Worm (Caenorhabditis elegans) whole organism, young adult: ENCODE data around the gene nlp-41.

Experiments
- B0035.1 ChIP-seq: sonication (generic microtip); optimal IDR thresholded peaks from 2 replicates; lab custom pipeline; 2016; ENCODE audit warnings: missing genetic modification characterization, mild to moderate bottlenecking, missing compliant biosample characterization, missing genotype, missing genetic modification reagents
- F23B12.7 ChIP-seq: sonication (generic microtip); optimal IDR thresholded peaks from 2 replicates; lab custom pipeline; 2017; ENCODE audit warnings: missing genetic modification characterization, mild to moderate bottlenecking, missing compliant biosample characterization, antibody characterized with exemption, moderate library complexity; ENCODE audit not compliant: insufficient read depth
- F37B4.10 ChIP-seq: fragments of 200-800 bp; sonication (Bioruptor generic); IDR thresholded peaks from 2 replicates; pipeline ENCODE4 v1.3.6; 2022; ENCODE audit warnings: missing genetic modification characterization, missing compliant biosample characterization
- F49E8.2 ChIP-seq: sonication (generic microtip); optimal IDR thresholded peaks from 3 replicates; lab custom pipeline; 2017; ENCODE audit warnings: missing genetic modification characterization, mild to moderate bottlenecking, missing compliant biosample characterization, antibody characterized with exemption, moderate library complexity; ENCODE audit not compliant: insufficient read depth
- F55B11.4 ChIP-seq: sonication (generic microtip); optimal IDR thresholded peaks from 2 replicates; lab custom pipeline; 2016; ENCODE audit warnings: missing compliant biosample characterization, missing genetic modification characterization, borderline replicate concordance; ENCODE audit not compliant: insufficient read depth
- F57C9.4 ChIP-seq: sonication (generic microtip); optimal IDR thresholded peaks from 2 replicates; lab custom pipeline; 2017; ENCODE audit warnings: mild to moderate bottlenecking, missing genetic modification characterization, missing compliant biosample characterization
- K11D2.4 ChIP-seq: fragments of 200-800 bp; sonication (Bioruptor generic); IDR thresholded peaks from 2 replicates; pipeline ENCODE4 v1.3.6; 2022; ENCODE audit warnings: missing genetic modification reagents, missing genetic modification characterization, missing compliant biosample characterization
- Y53F4B.3 ChIP-seq: fragments of 200-800 bp; sonication (Bioruptor generic); IDR thresholded peaks from 2 replicates; pipeline ENCODE4 v1.3.6; 2022; ENCODE audit warnings: missing genetic modification reagents, missing genetic modification characterization, missing compliant biosample characterization
- Y67H2A.10 ChIP-seq: fragments of 200-800 bp; sonication (Bioruptor generic); conservative IDR thresholded peaks from 2 replicates; pipeline ENCODE4 v1.3.6; 2022; ENCODE audit warnings: missing genetic modification reagents, missing genetic modification characterization, missing compliant biosample characterization
- Y95B8A.8 ChIP-seq: fragments of 200-800 bp; sonication (Bioruptor generic); IDR thresholded peaks from 2 replicates; pipeline ENCODE4 v1.3.6; 2022; ENCODE audit warnings: missing genetic modification reagents, missing genetic modification characterization, missing compliant biosample characterization
- aptf-3 ChIP-seq: fragments of 200-800 bp; sonication (Bioruptor generic); IDR thresholded peaks from 2 replicates; pipeline ENCODE4 v1.3.6; 2022; ENCODE audit warnings: missing genetic modification characterization, missing compliant biosample characterization
- bed-1 ChIP-seq: fragments of 200-800 bp; sonication (Bioruptor generic); IDR thresholded peaks from 2 replicates; pipeline ENCODE4 v1.3.6; 2022; ENCODE audit warnings: missing genetic modification reagents, missing genetic modification characterization, missing compliant biosample characterization
- cebp-2 ChIP-seq: fragments of 200-800 bp; sonication (Bioruptor generic); IDR thresholded peaks from 2 replicates; pipeline ENCODE4 v1.3.6; 2022; ENCODE audit warnings: missing genetic modification characterization, missing compliant biosample characterization
- ceh-40 ChIP-seq: fragments of 200-800 bp; sonication (Bioruptor generic); IDR thresholded peaks from 2 replicates; pipeline ENCODE4 v1.3.6; 2022; ENCODE audit warnings: missing genetic modification characterization, missing compliant biosample characterization
- ceh-58 ChIP-seq: fragments of 200-800 bp; sonication (Bioruptor generic); IDR thresholded peaks from 2 replicates; pipeline ENCODE4 v1.3.6; 2022; ENCODE audit warnings: missing genetic modification characterization, missing compliant biosample characterization
- egl-18 ChIP-seq: fragments of 200-800 bp; sonication (Bioruptor generic); IDR thresholded peaks from 2 replicates; pipeline ENCODE4 v1.3.6; 2022; ENCODE audit warnings: missing genetic modification reagents, missing genetic modification characterization, missing compliant biosample characterization
- egl-44 ChIP-seq: fragments of 200-800 bp; sonication (Bioruptor generic); IDR thresholded peaks from 2 replicates; pipeline ENCODE4 v1.3.6; 2022; ENCODE audit warnings: missing genetic modification reagents, missing genetic modification characterization, missing compliant biosample characterization
- egrh-3 ChIP-seq: fragments of 200-800 bp; sonication (Bioruptor generic); IDR thresholded peaks from 2 replicates; pipeline ENCODE4 v1.3.6; 2022; ENCODE audit warnings: missing genetic modification reagents, missing genetic modification characterization, missing compliant biosample characterization
- fkh-3 ChIP-seq: sonication (generic microtip); optimal IDR thresholded peaks from 2 replicates; lab custom pipeline; 2016; ENCODE audit warnings: mild to moderate bottlenecking, missing genetic modification characterization, missing compliant biosample characterization
- gei-17 ChIP-seq: fragments of 200-800 bp; sonication (Bioruptor generic); optimal IDR thresholded peaks from 2 replicates; lab custom pipeline; 2018; ENCODE audit warnings: mild to moderate bottlenecking, missing genetic modification characterization, missing compliant biosample characterization
- hlh-12 ChIP-seq: sonication (generic microtip); optimal IDR thresholded peaks from 2 replicates; lab custom pipeline; 2016; ENCODE audit warnings: missing genetic modification characterization, missing compliant biosample characterization
- lag-1 ChIP-seq: fragments of 200-800 bp; sonication (Bioruptor generic); IDR thresholded peaks from 2 replicates; pipeline ENCODE4 v1.3.6; 2022; ENCODE audit warnings: missing genetic modification reagents, missing genetic modification characterization, missing compliant biosample characterization
- let-526 ChIP-seq: fragments of 200-800 bp; sonication (Bioruptor generic); IDR thresholded peaks from 2 replicates; pipeline ENCODE4 v1.3.6; 2022; ENCODE audit warnings: missing genetic modification reagents, missing genetic modification characterization, missing compliant biosample characterization
- lin-26 ChIP-seq: fragments of 200-800 bp; sonication (Bioruptor generic); IDR thresholded peaks from 2 replicates; pipeline ENCODE4 v1.3.6; 2022; ENCODE audit warnings: missing genetic modification reagents, missing genetic modification characterization, missing compliant biosample characterization
- lin-35 ChIP-seq, 3 experiments: fragments of 150-350 bp in 2 of 3; sonication (generic microtip) in 1 of 3; optimal IDR thresholded peaks; 2 replicates each; lab custom pipeline; 2014 to 2018; ENCODE audit warnings: missing biosample characterization in 3 of 3, missing genetic modification characterization in 3 of 3, missing genetic modification reagents in 3 of 3
- madf-10 ChIP-seq: sonication (generic microtip); optimal IDR thresholded peaks from 2 replicates; lab custom pipeline; 2016; ENCODE audit warnings: mild to moderate bottlenecking, missing genetic modification characterization, missing compliant biosample characterization
- madf-3 ChIP-seq: fragments of 200-800 bp; sonication (Bioruptor generic); IDR thresholded peaks from 2 replicates; pipeline ENCODE4 v1.3.6; 2022; ENCODE audit warnings: missing genetic modification reagents, missing genetic modification characterization, missing compliant biosample characterization
- madf-8 ChIP-seq: fragments of 200-800 bp; sonication (Bioruptor generic); conservative IDR thresholded peaks from 2 replicates; pipeline ENCODE4 v1.3.6; 2022; ENCODE audit warnings: missing genetic modification reagents, missing genetic modification characterization, missing compliant biosample characterization
- mel-28 ChIP-seq: sonication (generic microtip); optimal IDR thresholded peaks from 2 replicates; lab custom pipeline; 2016; ENCODE audit warnings: borderline replicate concordance, mild to moderate bottlenecking, missing genetic modification characterization, missing compliant biosample characterization
- nhr-120 ChIP-seq: fragments of 200-800 bp; sonication (Bioruptor generic); IDR thresholded peaks from 2 replicates; pipeline ENCODE4 v1.3.6; 2022; ENCODE audit warnings: missing genetic modification characterization, missing compliant biosample characterization
- pha-4 ChIP-seq: fragments of 150-350 bp; sonication (generic microtip); optimal IDR thresholded peaks from 2 replicates; lab custom pipeline; 2014; ENCODE audit warnings: missing biosample characterization, missing genetic modification reagents, missing genetic modification characterization
- sdz-38 ChIP-seq: sonication (generic microtip); optimal IDR thresholded peaks from 2 replicates; lab custom pipeline; 2016; ENCODE audit warnings: missing genotype, missing genetic modification characterization, missing compliant biosample characterization
- snpc-1.1 ChIP-seq: sonication (generic microtip); optimal IDR thresholded peaks from 2 replicates; lab custom pipeline; 2017; ENCODE audit warnings: missing genetic modification characterization, mild to moderate bottlenecking, missing compliant biosample characterization, antibody characterized with exemption, moderate library complexity, missing genotype, missing genetic modification reagents; ENCODE audit not compliant: insufficient read depth
- sptf-2 ChIP-seq: fragments of 200-800 bp; sonication (Bioruptor generic); optimal IDR thresholded peaks from 2 replicates; lab custom pipeline; 2018; ENCODE audit warnings: mild to moderate bottlenecking, missing genetic modification characterization, missing compliant biosample characterization
- tlf-1 ChIP-seq: fragments of 200-800 bp; sonication (Bioruptor generic); optimal IDR thresholded peaks from 2 replicates; lab custom pipeline; 2018; ENCODE audit warnings: mild to moderate bottlenecking, missing genetic modification characterization, missing compliant biosample characterization
- ztf-25 ChIP-seq: fragments of 200-800 bp; sonication (Bioruptor generic); IDR thresholded peaks from 2 replicates; pipeline ENCODE4 v1.3.6; 2022; ENCODE audit warnings: missing genetic modification reagents, missing genetic modification characterization, missing compliant biosample characterization
- ztf-26 ChIP-seq: sonication (generic microtip); optimal IDR thresholded peaks from 2 replicates; lab custom pipeline; 2017; ENCODE audit warnings: missing genetic modification characterization, missing compliant biosample characterization

The nlp-41 gene

DNA sequence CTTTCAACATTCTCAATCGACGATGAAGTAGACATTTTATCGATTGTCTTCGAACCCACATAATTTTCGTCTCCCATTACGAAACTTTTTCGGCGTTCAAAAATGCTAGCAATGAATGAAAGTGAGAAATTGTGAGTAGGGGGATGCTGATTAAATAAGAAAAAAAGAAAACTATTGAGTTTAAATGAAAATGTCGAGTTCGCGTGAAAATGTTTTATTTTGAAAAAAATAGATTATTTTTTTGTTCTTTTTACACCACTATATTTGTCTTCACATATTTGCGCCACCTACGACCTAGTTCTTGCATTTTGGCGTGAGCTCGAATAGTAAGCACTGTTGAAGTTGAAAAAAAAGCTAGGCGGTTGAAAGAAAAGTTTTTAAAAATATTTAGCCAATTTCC lies 31.5 kb downstream of the nlp-41 start, which contains the start of gene C01G12.3:
C01G12.3 (minus strand) TSS at position 101 of the 400 bp plus-strand sequence.
- TF ChIP-seq gei-17 (GFP tag; lab: Kevin White, UChicago) (no peak), F37B4.10 (GFP tag; lab: Robert Waterston, UW) (no peak), aptf-3 (no peak), Y53F4B.3 (GFP tag; lab: Robert Waterston, UW) (no peak), let-526 (no peak), egl-44 (GFP tag; lab: Robert Waterston, UW) (no peak), lin-26 (GFP tag; lab: Robert Waterston, UW) (no peak), madf-10 (tag; lab: Kevin White, UChicago) (no peak)

DNA sequence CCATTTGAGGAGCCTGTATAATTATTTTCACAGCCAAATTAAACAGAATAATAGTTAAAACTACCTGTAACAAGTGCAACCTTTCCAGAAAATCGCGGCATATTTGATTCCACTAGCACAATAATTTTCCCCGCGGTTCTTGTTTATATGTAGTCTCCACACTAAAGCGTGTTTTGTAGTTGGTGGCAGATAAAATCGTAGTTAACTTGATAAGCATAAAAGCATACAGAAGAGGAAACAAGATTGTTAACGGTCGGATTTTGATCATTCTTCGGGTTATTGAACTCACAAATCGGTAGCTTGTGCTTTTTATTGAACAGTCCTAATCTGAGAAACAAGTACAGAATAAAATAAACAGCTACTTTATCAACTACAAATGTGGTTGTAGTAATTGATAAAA lies 36.7 kb downstream of the nlp-41 start, which contains the start of gene C01G12.5:
C01G12.5 (minus strand) TSS at position 101 of the 400 bp plus-strand sequence.
- TF ChIP-seq ceh-40 (GFP tag; lab: Robert Waterston, UW) (no peak), madf-3 (no peak), pha-4 (tag; lab: Kevin White, UChicago) (no peak), bed-1 (GFP tag; lab: Robert Waterston, UW) (no peak), ztf-25 (GFP tag; lab: Robert Waterston, UW) (no peak), F23B12.7 (no peak), Y67H2A.10 (GFP tag; lab: Robert Waterston, UW) (no peak), F55B11.4 (tag; lab: Kevin White, UChicago) (no peak), snpc-1.1 (no peak), F37B4.10 (GFP tag; lab: Robert Waterston, UW) (no peak), hlh-12 (tag; lab: Kevin White, UChicago) (no peak), cebp-2 (GFP tag; lab: Robert Waterston, UW) (no peak), egl-18 (GFP tag; lab: Robert Waterston, UW) (no peak), mel-28 (tag; lab: Kevin White, UChicago) (no peak), ceh-58 (GFP tag; lab: Robert Waterston, UW) (no peak), sdz-38 (tag; lab: Kevin White, UChicago) (no peak), madf-8 (GFP tag; lab: Robert Waterston, UW) (no peak), egl-44 (GFP tag; lab: Robert Waterston, UW) (no peak)
- TF ChIP-seq, all 124 proteins: peak for 0

DNA sequence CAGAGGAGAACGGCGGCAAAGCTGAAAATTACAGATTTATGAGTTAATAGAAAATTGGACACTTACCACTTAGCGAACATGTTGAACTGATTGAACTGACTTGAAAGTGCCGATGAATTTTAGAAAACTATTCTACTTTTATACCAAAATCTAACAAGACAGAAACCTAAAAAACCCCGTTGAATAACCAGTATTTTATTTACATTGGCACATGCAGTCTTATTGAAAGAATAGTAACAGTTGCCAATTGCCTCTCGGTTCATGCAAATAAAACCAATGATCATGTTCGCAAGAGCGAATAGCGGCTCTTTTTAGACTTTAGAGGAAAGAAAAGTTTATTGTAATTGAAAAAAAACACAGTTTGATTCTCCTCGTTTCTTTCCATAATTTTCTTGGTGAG lies 37.4 kb downstream of the nlp-41 start, which contains the start of gene nspb-10:
nspb-10 (minus strand) TSS at position 101 of the 400 bp plus-strand sequence.
- no peak for TF ChIP-seq sptf-2
- TF ChIP-seq F49E8.2 (tag; lab: Kevin White, UChicago): no peak
- no peak for TF ChIP-seq fkh-3 (tag; lab: Kevin White, UChicago)
- TF ChIP-seq F57C9.4 (tag; lab: Kevin White, UChicago): no peak
- TF ChIP-seq ztf-26 (tag; lab: Kevin White, UChicago): no peak
- no peak for TF ChIP-seq egrh-3 (GFP tag; lab: Robert Waterston, UW)
- TF ChIP-seq let-526: no peak
- no peak for TF ChIP-seq tlf-1 (GFP tag; lab: Kevin White, UChicago)

ce11 chrII:14591699-14592098 lies 41.0 kb downstream of the nlp-41 start, which contains the start of gene C01G12.7:
TSS of gene C01G12.7 (minus strand) at chrII:14591893.
- no peak for TF ChIP-seq madf-10 (tag; lab: Kevin White, UChicago)
- no peak for TF ChIP-seq nhr-120 (GFP tag; lab: Robert Waterston, UW)
- TF ChIP-seq Y95B8A.8 (GFP tag; lab: Robert Waterston, UW): no peak
- TF ChIP-seq lin-35 (GFP tag; optimal IDR thresholded peaks at IDR 0.05; lab: Kevin White, UChicago): no peak
- TF ChIP-seq Y67H2A.10 (GFP tag; lab: Robert Waterston, UW): no peak
- TF ChIP-seq mel-28 (tag; lab: Kevin White, UChicago): no peak
- TF ChIP-seq pha-4 (tag; lab: Kevin White, UChicago): no peak
- no peak for TF ChIP-seq madf-3
- TF ChIP-seq K11D2.4 (GFP tag; lab: Robert Waterston, UW): no peak
- TF ChIP-seq B0035.1 (tag; lab: Kevin White, UChicago): no peak
- no peak for TF ChIP-seq lag-1 (GFP tag; lab: Robert Waterston, UW)
